Worm (Caenorhabditis elegans) whole organism, early embryonic: ENCODE data around the gene smc-3.

ENCODE experiments used
- B0310.2 ChIP-seq: sonication (generic microtip); optimal IDR thresholded peaks from 2 replicates; lab custom pipeline; 2016; ENCODE audit warnings: mild to moderate bottlenecking, missing genetic modification characterization, missing compliant biosample characterization
- F13C5.2 ChIP-seq: sonication (generic microtip); optimal IDR thresholded peaks from 2 replicates; lab custom pipeline; 2017; ENCODE audit warnings: mild to moderate bottlenecking, missing genetic modification characterization, inconsistent platforms, missing compliant biosample characterization
- aly-1 ChIP-seq: sonication (generic microtip); optimal IDR thresholded peaks from 2 replicates; lab custom pipeline; 2016; ENCODE audit warnings: missing genetic modification characterization, missing compliant biosample characterization
- ama-1 ChIP-seq: fragments of 150-350 bp; optimal IDR thresholded peaks from 2 replicates; lab custom pipeline; 2014
- ceh-13 ChIP-seq: fragments of 200-800 bp; sonication (Bioruptor generic); optimal IDR thresholded peaks from 2 replicates; lab custom pipeline; 2018; ENCODE audit warnings: mild to moderate bottlenecking, missing genetic modification characterization, missing compliant biosample characterization
- ceh-36 ChIP-seq: sonication (generic microtip); optimal IDR thresholded peaks from 2 replicates; lab custom pipeline; 2016; ENCODE audit warnings: missing genetic modification characterization, inconsistent platforms, missing compliant biosample characterization
- ets-7 ChIP-seq: sonication (generic microtip); optimal IDR thresholded peaks from 2 replicates; lab custom pipeline; 2016; ENCODE audit warnings: missing genotype, missing genetic modification characterization, missing compliant biosample characterization
- flt-1 ChIP-seq: fragments of 200-800 bp; sonication (Bioruptor generic); IDR thresholded peaks from 2 replicates; pipeline ENCODE4 v1.3.6; 2022; ENCODE audit warnings: missing genetic modification characterization, missing compliant biosample characterization
- hmbx-1 ChIP-seq: sonication (generic microtip); optimal IDR thresholded peaks from 2 replicates; lab custom pipeline; 2016; ENCODE audit warnings: mild to moderate bottlenecking, missing genetic modification characterization, missing compliant biosample characterization
- hmg-4 ChIP-seq: fragments of 200-800 bp; sonication (Bioruptor generic); optimal IDR thresholded peaks from 2 replicates; lab custom pipeline; 2018; ENCODE audit warnings: mild to moderate bottlenecking, missing genetic modification characterization, missing compliant biosample characterization
- hnd-1 ChIP-seq: sonication (generic microtip); optimal IDR thresholded peaks from 2 replicates; lab custom pipeline; 2016; ENCODE audit warnings: missing genetic modification characterization, missing compliant biosample characterization
- pes-1 ChIP-seq: fragments of 200-800 bp; sonication (Bioruptor generic); IDR thresholded peaks from 2 replicates; pipeline ENCODE4 v1.3.6; 2022; ENCODE audit warnings: missing genetic modification reagents, missing genetic modification characterization, missing compliant biosample characterization
- scrt-1 ChIP-seq: fragments of 200-800 bp; sonication (Bioruptor generic); IDR thresholded peaks from 2 replicates; pipeline ENCODE4 v1.3.6; 2022; ENCODE audit warnings: missing genetic modification characterization, missing compliant biosample characterization
- sea-1 ChIP-seq: fragments of 200-800 bp; sonication (Bioruptor generic); conservative IDR thresholded peaks from 2 replicates; pipeline ENCODE4 v1.3.6; 2022; ENCODE audit warnings: missing genetic modification characterization, missing compliant biosample characterization
- tbx-11 ChIP-seq: fragments of 200-800 bp; sonication (Bioruptor generic); IDR thresholded peaks from 2 replicates; pipeline ENCODE4 v1.3.6; 2022; ENCODE audit warnings: missing genetic modification characterization, missing compliant biosample characterization
- tbx-37 ChIP-seq: fragments of 200-800 bp; sonication (Bioruptor generic); conservative IDR thresholded peaks from 2 replicates; pipeline ENCODE4 v1.3.6; 2022; ENCODE audit warnings: missing genetic modification reagents, missing genetic modification characterization, missing compliant biosample characterization
- tra-4 ChIP-seq: sonication (generic microtip); optimal IDR thresholded peaks from 2 replicates; lab custom pipeline; 2017; ENCODE audit warnings: missing genetic modification characterization, missing compliant biosample characterization

smc-3 gene

DNA sequence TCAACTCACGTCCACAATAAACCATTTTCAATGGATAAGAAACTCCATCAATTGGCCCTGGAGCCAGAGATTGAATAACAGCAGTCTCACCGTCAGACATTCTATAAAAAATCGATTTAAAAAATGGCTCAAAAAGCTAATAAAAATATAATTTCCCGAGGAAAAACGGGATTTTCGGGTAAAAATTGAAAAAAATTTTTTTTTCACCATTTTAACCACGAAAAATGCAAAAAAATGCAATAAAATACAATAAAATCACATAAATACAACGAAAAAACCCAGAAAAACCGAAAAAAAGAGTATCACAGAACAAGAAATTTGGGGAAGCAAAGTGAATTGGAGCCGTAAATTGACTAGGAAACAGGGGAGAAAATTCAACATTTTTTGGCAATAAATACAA lies 11.9 kb upstream of the smc-3 start, which contains the start of gene Y47D3A.21:
Y47D3A.21 (minus strand) TSS at position 101 of the 400 bp plus-strand sequence.
- TF ChIP-seq F13C5.2 (tag; lab: Kevin White, UChicago) (no peak), ceh-36 (tag; lab: Kevin White, UChicago) (no peak), B0310.2 (tag; lab: Kevin White, UChicago) (no peak), hmbx-1 (tag; lab: Kevin White, UChicago) (no peak), ets-7 (tag; lab: Kevin White, UChicago) (no peak)

DNA sequence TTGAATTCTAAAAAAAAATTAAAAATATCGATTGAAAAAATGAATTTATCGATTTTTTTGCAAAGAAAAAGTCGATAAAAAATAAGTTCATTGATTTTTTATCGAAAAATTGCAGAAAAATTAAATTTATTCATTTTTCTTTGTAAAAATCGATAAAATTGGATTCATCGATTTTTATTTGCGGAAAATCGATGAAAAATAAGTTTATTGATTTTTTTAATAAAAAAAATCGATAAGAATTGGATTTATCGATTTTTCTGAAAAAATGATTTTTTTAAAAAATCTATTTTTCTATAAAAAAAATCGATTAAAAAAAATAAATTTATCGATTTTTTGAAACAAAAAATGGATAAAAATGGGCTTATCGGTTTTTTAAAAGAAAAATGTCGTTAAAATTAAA lies 10.8 kb upstream of the smc-3 start:
- TF ChIP-seq pes-1 (GFP tag; lab: Robert Waterston, UW) (no peak), tra-4 (tag; lab: Kevin White, UChicago) (no peak), scrt-1 (GFP tag; lab: Robert Waterston, UW) (no peak), hmg-4 (GFP tag; lab: Kevin White, UChicago) (no peak), hmbx-1 (tag; lab: Kevin White, UChicago) (no peak), F13C5.2 (tag; lab: Kevin White, UChicago) (no peak), aly-1 (tag; lab: Kevin White, UChicago) (no peak), flt-1 (GFP tag; lab: Robert Waterston, UW) (no peak), ceh-36 (tag; lab: Kevin White, UChicago) (no peak), tbx-37 (GFP tag; lab: Robert Waterston, UW) (no peak), B0310.2 (tag; lab: Kevin White, UChicago) (no peak), hnd-1 (tag; lab: Kevin White, UChicago) (no peak), ceh-13 (no peak)

DNA sequence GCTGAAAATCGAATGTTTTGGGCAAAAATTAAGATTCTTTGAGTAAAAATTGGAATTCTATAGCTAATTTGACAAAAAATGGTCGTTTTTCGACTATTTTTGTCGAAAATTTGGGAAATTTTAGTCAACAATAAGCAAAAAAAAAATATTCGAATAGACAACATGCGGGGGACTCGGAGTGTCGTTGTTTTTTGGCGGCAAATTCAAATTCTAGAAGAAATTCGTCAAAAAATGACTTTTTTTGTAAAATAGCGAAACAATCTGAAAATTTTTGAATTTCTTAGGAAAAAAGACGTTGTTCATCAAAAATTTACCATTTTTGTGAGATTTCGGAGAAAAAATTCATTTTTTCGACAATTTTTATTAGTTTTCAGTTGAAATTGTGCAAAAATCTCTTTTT lies 7.1 kb upstream of the smc-3 start:
- TF ChIP-seq scrt-1 (GFP tag; lab: Robert Waterston, UW), result no peak
- TF ChIP-seq pes-1 (GFP tag; lab: Robert Waterston, UW), result no peak
- no peak for TF ChIP-seq B0310.2 (tag; lab: Kevin White, UChicago)
- TF ChIP-seq ets-7 (tag; lab: Kevin White, UChicago), result no peak
- TF ChIP-seq hmbx-1 (tag; lab: Kevin White, UChicago), result no peak
- no peak for TF ChIP-seq ceh-13
- no peak for TF ChIP-seq ceh-36 (tag; lab: Kevin White, UChicago)
- no peak for TF ChIP-seq flt-1 (GFP tag; lab: Robert Waterston, UW)
- TF ChIP-seq F13C5.2 (tag; lab: Kevin White, UChicago), result no peak
- no peak for TF ChIP-seq tbx-11
- TF ChIP-seq hmg-4 (GFP tag; lab: Kevin White, UChicago), result no peak
- no peak for TF ChIP-seq sea-1 (GFP tag; lab: Robert Waterston, UW)

DNA sequence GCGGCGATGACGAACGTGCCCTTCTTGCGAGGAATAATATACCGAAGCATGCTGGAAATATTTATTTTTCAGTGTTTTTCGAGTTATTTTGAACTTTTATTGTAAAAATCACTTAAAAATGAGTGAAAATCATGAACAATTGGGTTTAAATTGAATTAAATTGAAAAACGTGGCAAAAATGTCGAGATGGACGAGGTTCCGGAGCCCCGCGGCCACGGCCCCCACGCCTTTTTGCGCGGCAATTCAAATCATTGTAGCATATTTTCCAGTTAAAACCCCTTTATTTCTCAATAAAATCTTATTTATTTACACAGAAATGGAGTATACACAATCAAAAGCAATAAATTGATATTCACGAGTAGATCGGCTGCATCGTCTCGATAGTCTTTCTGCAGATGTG lies 4.6 kb upstream of the smc-3 start:
- TF ChIP-seq hnd-1 (tag; lab: Kevin White, UChicago), result no peak
- peak; percentile 64 for TF ChIP-seq tbx-37 (GFP tag; lab: Robert Waterston, UW)
- peak; percentile 63 for TF ChIP-seq pes-1 (GFP tag; lab: Robert Waterston, UW)

DNA sequence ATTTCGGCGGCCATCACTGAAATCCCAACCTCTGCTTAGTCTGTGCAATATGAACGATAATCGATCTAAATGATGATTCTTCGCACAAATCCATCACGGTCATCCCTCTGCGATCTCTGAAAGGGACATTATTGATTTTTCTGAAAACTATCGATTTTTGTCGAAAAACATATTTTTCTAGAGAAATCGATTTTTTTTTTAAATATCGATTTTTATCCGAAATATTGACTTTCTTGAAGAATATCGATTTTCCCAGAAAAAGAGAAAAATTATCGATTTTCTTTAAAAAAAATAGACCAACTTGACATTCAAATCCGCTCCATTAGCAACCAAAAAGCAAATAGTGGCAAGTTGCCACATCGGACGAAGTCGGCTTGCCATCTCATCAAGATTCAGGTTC lies 3.4 kb upstream of the smc-3 start:
- no peak for TF ChIP-seq ama-1
- no peak for TF ChIP-seq tra-4 (tag; lab: Kevin White, UChicago)
- no peak for TF ChIP-seq aly-1 (tag; lab: Kevin White, UChicago)

DNA sequence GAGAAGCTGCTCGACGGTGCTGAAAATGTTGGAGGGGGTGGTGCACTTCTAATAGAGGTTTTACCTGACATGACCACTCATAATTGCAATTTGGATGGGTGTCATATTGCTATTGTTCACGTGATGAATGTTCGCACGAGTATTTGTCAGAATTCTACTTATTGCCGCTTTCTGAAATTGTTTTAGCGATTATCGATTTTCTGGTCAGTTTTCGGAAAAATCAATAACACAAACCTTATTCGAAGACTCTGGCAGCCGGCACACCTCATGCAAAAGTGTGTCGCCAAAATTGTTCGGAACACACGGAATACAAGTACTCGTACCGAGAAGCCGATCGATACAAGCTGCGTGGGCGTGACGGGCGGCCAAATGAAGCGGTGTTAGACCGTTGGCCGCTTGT lies 2.4 kb upstream of the smc-3 start:
- TF ChIP-seq flt-1 (GFP tag; lab: Robert Waterston, UW) (no peak), sea-1 (GFP tag; lab: Robert Waterston, UW) (no peak), ama-1 (no peak), ets-7 (tag; lab: Kevin White, UChicago) (no peak), aly-1 (tag; lab: Kevin White, UChicago) (no peak), B0310.2 (tag; lab: Kevin White, UChicago) (no peak), hmbx-1 (tag; lab: Kevin White, UChicago) (no peak), ceh-13 (no peak), tra-4 (tag; lab: Kevin White, UChicago) (no peak), ceh-36 (tag; lab: Kevin White, UChicago) (no peak)

DNA sequence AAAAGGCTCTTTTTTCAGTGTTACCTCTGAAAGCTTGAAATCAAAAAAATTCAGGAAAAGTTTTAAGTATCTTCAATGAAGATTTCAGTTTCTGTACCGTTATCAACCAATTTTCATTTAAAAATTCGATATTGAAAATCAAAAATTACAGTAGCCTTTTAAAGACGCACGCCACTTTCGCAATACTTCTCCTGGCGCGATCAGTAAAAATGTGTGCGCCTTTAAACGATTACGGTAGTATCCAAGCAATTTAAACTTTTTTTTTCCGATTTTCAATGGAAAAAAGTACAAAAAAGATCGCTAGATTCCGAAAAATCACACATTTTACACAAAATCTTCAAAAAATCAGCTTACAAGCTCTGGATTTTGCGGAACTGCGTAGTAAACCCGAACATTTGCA lies 828 bp upstream of the smc-3 start:
- TF ChIP-seq ama-1 (no peak), ceh-36 (tag; lab: Kevin White, UChicago) (no peak)

DNA sequence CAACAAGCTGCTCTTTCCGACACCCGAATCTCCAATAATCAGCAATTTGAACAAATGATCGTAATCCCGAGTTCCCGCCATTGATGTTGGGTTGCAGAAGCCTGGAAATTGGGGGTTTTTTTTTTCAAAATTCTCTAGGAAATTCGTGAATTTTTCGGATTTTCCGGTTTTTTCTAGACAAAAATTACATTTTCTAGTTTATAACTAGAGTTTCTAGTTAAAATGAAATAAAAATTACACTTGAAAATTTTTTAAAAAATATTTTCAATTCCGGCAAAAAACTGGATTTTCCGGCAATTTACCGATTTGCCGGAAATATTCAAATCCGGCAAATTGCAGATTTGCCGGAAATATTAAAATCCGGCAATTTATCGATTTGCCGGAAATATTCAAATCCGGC lies 20.8 kb downstream of the smc-3 start, which contains the start of gene rab-35:
rab-35 (minus strand) TSS at position 101 of the 400 bp plus-strand sequence.
- no peak for TF ChIP-seq aly-1 (tag; lab: Kevin White, UChicago)
- no peak for TF ChIP-seq B0310.2 (tag; lab: Kevin White, UChicago)
- TF ChIP-seq scrt-1 (GFP tag; lab: Robert Waterston, UW), result no peak
- no peak for TF ChIP-seq flt-1 (GFP tag; lab: Robert Waterston, UW)
- TF ChIP-seq hnd-1 (tag; lab: Kevin White, UChicago), result no peak
- no peak for TF ChIP-seq tra-4 (tag; lab: Kevin White, UChicago)
- TF ChIP-seq hmbx-1 (tag; lab: Kevin White, UChicago), result no peak
- TF ChIP-seq sea-1 (GFP tag; lab: Robert Waterston, UW), result no peak
- TF ChIP-seq tbx-11, result no peak
- no peak for TF ChIP-seq F13C5.2 (tag; lab: Kevin White, UChicago)
- no peak for TF ChIP-seq tbx-37 (GFP tag; lab: Robert Waterston, UW)
- no peak for TF ChIP-seq hmg-4 (GFP tag; lab: Kevin White, UChicago)
- no peak for TF ChIP-seq ceh-36 (tag; lab: Kevin White, UChicago)
- TF ChIP-seq ama-1, result no peak
